Worm (Caenorhabditis elegans) whole organism, L3 larva: ENCODE measurements around the gene ZC132.11.
"Not testable (repeated sequence)": the region's sequence is repeated elsewhere in the genome, so short reads cannot be mapped to it uniquely, and the experiment has no call there.

Experiments used
- aly-2 ChIP-seq: fragments of 150-350 bp; optimal IDR thresholded peaks from 2 replicates; lab custom pipeline; 2014; ENCODE audit warnings: missing biosample characterization, missing genetic modification characterization
- ceh-28 ChIP-seq: fragments of 150-350 bp; optimal IDR thresholded peaks from 2 replicates; lab custom pipeline; 2014; ENCODE audit warnings: missing biosample characterization, missing genetic modification reagents, missing genetic modification characterization
- ceh-82 ChIP-seq: fragments of 150-350 bp; optimal IDR thresholded peaks from 2 replicates; lab custom pipeline; 2014; ENCODE audit warnings: missing biosample characterization, missing genetic modification characterization
- daf-12 ChIP-seq: fragments of 150-350 bp; optimal IDR thresholded peaks from 2 replicates; lab custom pipeline; 2014; ENCODE audit warnings: missing biosample characterization, missing genetic modification reagents, missing genetic modification characterization
- egl-27 ChIP-seq: sonication (generic microtip); optimal IDR thresholded peaks from 4 replicates; lab custom pipeline; 2017; ENCODE audit warnings: missing biosample characterization, missing genetic modification reagents, missing genetic modification characterization
- egl-5 ChIP-seq: fragments of 150-350 bp; optimal IDR thresholded peaks from 2 replicates; lab custom pipeline; 2017; ENCODE audit warnings: missing biosample characterization, missing genetic modification reagents, missing genetic modification characterization, inconsistent platforms
- elt-2 ChIP-seq: sonication (generic microtip); optimal IDR thresholded peaks from 2 replicates; lab custom pipeline; 2016; ENCODE audit warnings: missing genetic modification reagents, mild to moderate bottlenecking, missing genetic modification characterization, missing compliant biosample characterization
- fkh-2 ChIP-seq: fragments of 150-350 bp; optimal IDR thresholded peaks from 2 replicates; lab custom pipeline; 2014; ENCODE audit warnings: missing biosample characterization, missing genetic modification reagents, missing genetic modification characterization
- lin-15B ChIP-seq: fragments of 150-350 bp; optimal IDR thresholded peaks from 2 replicates; lab custom pipeline; 2014; ENCODE audit warnings: missing biosample characterization, missing genetic modification characterization
- mdl-1 ChIP-seq: fragments of 150-350 bp; optimal IDR thresholded peaks from 2 replicates; lab custom pipeline; 2014; ENCODE audit warnings: missing biosample characterization, missing genetic modification characterization
- mml-1 ChIP-seq: fragments of 150-350 bp; sonication (generic microtip); optimal IDR thresholded peaks from 3 replicates; lab custom pipeline; 2014; ENCODE audit warnings: missing biosample characterization, missing genetic modification characterization
- nhr-11 ChIP-seq: fragments of 150-350 bp; optimal IDR thresholded peaks from 2 replicates; lab custom pipeline; 2014; ENCODE audit warnings: missing biosample characterization, missing genetic modification characterization
- nhr-23 ChIP-seq: fragments of 150-350 bp; optimal IDR thresholded peaks from 2 replicates; lab custom pipeline; 2014; ENCODE audit warnings: missing biosample characterization, missing genetic modification reagents, missing genetic modification characterization
- nhr-25 ChIP-seq: sonication (generic microtip); optimal IDR thresholded peaks from 2 replicates; lab custom pipeline; 2017; ENCODE audit warnings: missing biosample characterization, missing genetic modification characterization
- nhr-28 ChIP-seq: fragments of 150-350 bp; optimal IDR thresholded peaks from 2 replicates; lab custom pipeline; 2014; ENCODE audit warnings: missing biosample characterization, missing genetic modification characterization
- nhr-43 ChIP-seq: sonication (generic microtip); optimal IDR thresholded peaks from 2 replicates; lab custom pipeline; 2016; ENCODE audit warnings: mild to moderate bottlenecking, missing genetic modification characterization, missing compliant biosample characterization; ENCODE audit not compliant: poor library complexity, severe bottlenecking
- nhr-67 ChIP-seq: fragments of 150-350 bp; optimal IDR thresholded peaks from 2 replicates; lab custom pipeline; 2014; ENCODE audit warnings: missing biosample characterization, missing genetic modification characterization
- nhr-76 ChIP-seq: fragments of 150-350 bp; sonication (generic microtip); optimal IDR thresholded peaks from 5 replicates; lab custom pipeline; 2014; ENCODE audit warnings: missing biosample characterization, missing genetic modification characterization
- nhr-77 ChIP-seq: fragments of 150-350 bp; optimal IDR thresholded peaks from 2 replicates; lab custom pipeline; 2014; ENCODE audit warnings: missing biosample characterization, missing genetic modification characterization
- pha-4 ChIP-seq: fragments of 150-350 bp; optimal IDR thresholded peaks from 2 replicates; lab custom pipeline; 2014; ENCODE audit warnings: missing biosample characterization, missing genetic modification reagents, missing genetic modification characterization
- sea-2 ChIP-seq: fragments of 150-350 bp; sonication (generic microtip); optimal IDR thresholded peaks from 4 replicates; lab custom pipeline; 2014; ENCODE audit warnings: missing biosample characterization, missing genetic modification reagents, missing genetic modification characterization
- snpc-4 ChIP-seq: fragments of 150-350 bp; optimal IDR thresholded peaks from 2 replicates; lab custom pipeline; 2014; ENCODE audit warnings: missing biosample characterization, missing genetic modification characterization
- tbx-2 ChIP-seq: sonication (generic microtip); optimal IDR thresholded peaks from 2 replicates; lab custom pipeline; 2016; ENCODE audit warnings: mild to moderate bottlenecking, missing genetic modification characterization, missing compliant biosample characterization
- ztf-11 ChIP-seq: fragments of 150-350 bp; optimal IDR thresholded peaks from 2 replicates; lab custom pipeline; 2014; ENCODE audit warnings: missing biosample characterization, missing genetic modification characterization

Gene ZC132.11

ce11 chrV:4346325-4346724 lies 47.8 kb upstream of the ZC132.11 start, which contains the start of gene hpo-18:
hpo-18 (minus strand) TSS chrV:4346425.
- TF ChIP-seq mml-1 (tag; lab: Kevin White, UChicago) (no peak), snpc-4 (tag; lab: Kevin White, UChicago) (no peak), mdl-1 (tag; lab: Kevin White, UChicago) (no peak)

- TF ChIP-seq daf-12 (tag; lab: Kevin White, UChicago), result no peak
- TF ChIP-seq nhr-67, result no peak
- TF ChIP-seq nhr-43 (tag; lab: Kevin White, UChicago), result peak; percentile 19
- TF ChIP-seq sea-2 (GFP tag; lab: Kevin White, UChicago), result no peak
Observed at ce11 chrV:4345714-4346113, 47.2 kb upstream of the ZC132.11 start, which contains the start of gene figl-1. figl-1 (minus strand) TSS chrV:4345999.

ce11 chrV:4341736-4342135 lies 43.3 kb upstream of the ZC132.11 start:
- TF ChIP-seq fkh-2, result no peak
- TF ChIP-seq pha-4 (tag; lab: Kevin White, UChicago), result peak; percentile 27
- TF ChIP-seq, all 47 proteins: peak for 1

- TF ChIP-seq aly-2, result no peak
- TF ChIP-seq elt-2 (tag; lab: Kevin White, UChicago), result no peak
Observed at ce11 chrV:4341208-4341607, 42.7 kb upstream of the ZC132.11 start, which contains the start of gene glrx-3. glrx-3 (minus strand) TSS chrV:4341308.

- TF ChIP-seq nhr-28 (tag; lab: Kevin White, UChicago) (no peak), nhr-25 (tag; lab: Kevin White, UChicago) (no peak)
Observed at ce11 chrV:4339479-4339878, 41.0 kb upstream of the ZC132.11 start.

ce11 chrV:4336462-4336861 lies 38.0 kb upstream of the ZC132.11 start, which contains the start of gene irld-1:
irld-1 (plus strand) TSS chrV:4336762.
- not testable (repeated sequence) for TF ChIP-seq ceh-82 (tag; lab: Kevin White, UChicago); nhr-25 (tag; lab: Kevin White, UChicago); aly-2

ce11 chrV:4332450-4332849 lies 34.0 kb upstream of the ZC132.11 start, which contains the start of gene oac-12:
oac-12 (minus strand) TSS chrV:4332550.
- TF ChIP-seq egl-5 (no peak), nhr-76 (tag; lab: Kevin White, UChicago) (no peak)

- TF ChIP-seq fkh-2, result no peak
- no peak for TF ChIP-seq ceh-28 (tag; lab: Kevin White, UChicago)
- TF ChIP-seq nhr-77 (tag; lab: Kevin White, UChicago), result no peak
- no peak for TF ChIP-seq lin-15B (tag; lab: Kevin White, UChicago)
- TF ChIP-seq ztf-11 (tag; lab: Kevin White, UChicago), result no peak
- TF ChIP-seq nhr-23 (tag; lab: Kevin White, UChicago), result no peak
- TF ChIP-seq, all 47 proteins: peak for 0
Observed at ce11 chrV:4330820-4331219, 32.3 kb upstream of the ZC132.11 start.

- TF ChIP-seq egl-27 (tag; lab: Kevin White, UChicago), result no peak
- peak; percentile 51 for TF ChIP-seq nhr-11 (tag; lab: Kevin White, UChicago)
Observed at ce11 chrV:4326841-4327240, 28.4 kb upstream of the ZC132.11 start, which contains the start of gene D2063.1. D2063.1 (plus strand) TSS chrV:4327121.

- TF ChIP-seq tbx-2 (tag; lab: Kevin White, UChicago), result no peak
- TF ChIP-seq pha-4 (tag; lab: Kevin White, UChicago), result peak; percentile 56
Observed at ce11 chrV:4325415-4325814, 26.9 kb upstream of the ZC132.11 start, which contains the start of gene nhr-125. nhr-125 (minus strand) TSS chrV:4325515.
